Fruit fly (Drosophila melanogaster): ENCODE results near the gene ND-B18.

DNA sequence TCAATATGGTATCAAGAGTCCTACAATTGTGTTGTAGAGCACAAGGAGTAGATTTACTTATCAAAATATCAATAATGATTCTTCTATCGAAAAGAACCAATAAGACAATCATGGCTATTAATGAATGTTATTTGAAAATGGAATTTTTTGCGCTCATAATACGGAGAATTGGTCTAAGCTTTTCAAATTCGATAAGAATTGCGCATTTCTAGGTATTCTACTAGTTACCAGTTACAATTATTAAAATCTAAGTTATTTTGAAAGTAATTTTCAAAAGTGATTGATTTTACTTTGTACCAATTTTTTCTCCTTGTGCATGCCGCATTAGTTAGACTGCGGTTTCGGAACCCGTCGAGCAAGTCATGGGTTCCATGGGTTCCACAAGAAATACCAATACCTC lies 6.6 kb downstream of the ND-B18 start:
- TF ChIP-seq CG8478 (optimal IDR thresholded peaks at IDR 0.05) (no peak), CTCF (optimal IDR thresholded peaks at IDR 0.05) (no peak)
